Worm (Caenorhabditis elegans) whole organism, young adult: Measurements from ENCODE around the gene mlh-1.

Source experiments
- F23B12.7 ChIP-seq: sonication (generic microtip); optimal IDR thresholded peaks from 2 replicates; lab custom pipeline; 2017; ENCODE audit warnings: missing genetic modification characterization, mild to moderate bottlenecking, missing compliant biosample characterization, antibody characterized with exemption, moderate library complexity; ENCODE audit not compliant: insufficient read depth
- madf-8 ChIP-seq: fragments of 200-800 bp; sonication (Bioruptor generic); conservative IDR thresholded peaks from 2 replicates; pipeline ENCODE4 v1.3.6; 2022; ENCODE audit warnings: missing genetic modification reagents, missing genetic modification characterization, missing compliant biosample characterization
- repo-1 ChIP-seq: sonication (generic microtip); optimal IDR thresholded peaks from 2 replicates; lab custom pipeline; 2017; ENCODE audit warnings: mild to moderate bottlenecking, missing genetic modification characterization, missing compliant biosample characterization
- sea-2 ChIP-seq: fragments of 200-800 bp; sonication (Bioruptor generic); IDR thresholded peaks from 2 replicates; pipeline ENCODE4 v1.3.6; 2022; ENCODE audit warnings: missing genetic modification characterization, missing compliant biosample characterization
- somi-1 ChIP-seq: fragments of 200-800 bp; sonication (Bioruptor generic); optimal IDR thresholded peaks from 2 replicates; lab custom pipeline; 2018; ENCODE audit warnings: mild to moderate bottlenecking, missing genetic modification characterization, missing compliant biosample characterization
- ztf-28 ChIP-seq: fragments of 200-800 bp; sonication (Bioruptor generic); IDR thresholded peaks from 2 replicates; pipeline ENCODE4 v1.3.6; 2022; ENCODE audit warnings: missing genetic modification reagents, missing genetic modification characterization, missing compliant biosample characterization

ce11 chrIII:13505718-13506117 is 8.7 kb downstream of the mlh-1 start, which contains the start of gene T28A8.3:
- TF ChIP-seq sea-2 (GFP tag; lab: Robert Waterston, UW) (no peak), repo-1 (no peak), F23B12.7 (tag; lab: Kevin White, UChicago) (no peak), ztf-28 (GFP tag; lab: Robert Waterston, UW) (no peak), madf-8 (no peak), somi-1 (GFP tag; lab: Kevin White, UChicago) (no peak)
